Fruit fly (Drosophila melanogaster) whole organism, pupa: ENCODE results near the gene Fdh.
A peak's percentile ranks its signal among the peaks of the same experiment; 100 is the strongest.

Source experiments
- CG10348 ChIP-seq: fragments of 200-800 bp; sonication (Bioruptor generic); IDR thresholded peaks from 2 replicates; pipeline ENCODE4 v1.3.6; 2022; ENCODE audit warnings: missing biosample characterization, missing genetic modification characterization
- CG14655 ChIP-seq: fragments of 200-800 bp; sonication (Bioruptor generic); optimal IDR thresholded peaks from 3 replicates; lab custom pipeline; 2017; ENCODE audit warnings: mild to moderate bottlenecking, missing biosample characterization, missing genetic modification reagents, missing genetic modification characterization
- CG17806 ChIP-seq: fragments of 200-800 bp; sonication (Bioruptor generic); optimal IDR thresholded peaks from 2 replicates; lab custom pipeline; 2018; ENCODE audit warnings: missing biosample characterization, mild to moderate bottlenecking, missing genetic modification characterization, moderate library complexity
- EcR ChIP-seq: fragments of 200-800 bp; sonication (Bioruptor generic); optimal IDR thresholded peaks from 3 replicates; lab custom pipeline; 2019; ENCODE audit warnings: missing biosample characterization, missing genetic modification characterization, mild to moderate bottlenecking, moderate library complexity, missing genetic modification reagents
- fd96Ca ChIP-seq: fragments of 200-800 bp; sonication (Bioruptor generic); IDR thresholded peaks from 3 replicates; pipeline ENCODE4 v1.3.6; 2022; ENCODE audit warnings: missing biosample characterization, missing genetic modification characterization
- rn ChIP-seq: fragments of 200-800 bp; sonication (Bioruptor generic); IDR thresholded peaks from 2 replicates; pipeline ENCODE4 v1.3.6; 2022; ENCODE audit warnings: missing biosample characterization, missing genetic modification characterization

- TF ChIP-seq fd96Ca (GFP tag; lab: Robert Waterston, UW) (0 out of 3 replicates have a peak, but pooled peaks have one; percentile 37), CG10348 (no peak), rn (GFP tag; lab: Robert Waterston, UW) (no peak), EcR (no peak), CG17806 (no peak), CG14655 (GFP tag; lab: Kevin White, UChicago) (no peak)
Observed at dm6 chr3R:10885422-10886081, 13.4 kb upstream of the Fdh start, which contains the start of gene Leash.
